Worm (Caenorhabditis elegans) whole organism, mixed stage, embryonic: ENCODE data around the gene Y70G10A.3.

Experiments
- bed-3 ChIP-seq: fragments of 200-800 bp; sonication (Bioruptor generic); optimal IDR thresholded peaks from 3 replicates; lab custom pipeline; 2018; ENCODE audit warnings: mild to moderate bottlenecking, missing genetic modification characterization, moderate library complexity, missing compliant biosample characterization
- blmp-1 ChIP-seq: fragments of 150-350 bp; optimal IDR thresholded peaks from 2 replicates; lab custom pipeline; 2014; ENCODE audit warnings: missing biosample characterization, missing genetic modification characterization
- ceh-39 ChIP-seq: fragments of 150-350 bp; optimal IDR thresholded peaks from 2 replicates; lab custom pipeline; 2014; ENCODE audit warnings: missing biosample characterization, missing genetic modification characterization
- ceh-43 ChIP-seq: fragments of 200-800 bp; sonication (Bioruptor generic); optimal IDR thresholded peaks from 2 replicates; lab custom pipeline; 2018; ENCODE audit warnings: mild to moderate bottlenecking, missing genetic modification characterization, moderate library complexity, missing compliant biosample characterization
- ceh-83 ChIP-seq: fragments of 200-800 bp; sonication (Bioruptor generic); optimal IDR thresholded peaks from 2 replicates; lab custom pipeline; 2018; ENCODE audit warnings: mild to moderate bottlenecking, missing genetic modification characterization, missing compliant biosample characterization
- ces-1 ChIP-seq: fragments of 150-350 bp; optimal IDR thresholded peaks from 2 replicates; lab custom pipeline; 2014; ENCODE audit warnings: missing biosample characterization, missing genetic modification reagents, missing genetic modification characterization
- cnd-1 ChIP-seq: fragments of 200-800 bp; sonication (Bioruptor generic); optimal IDR thresholded peaks from 2 replicates; lab custom pipeline; 2018; ENCODE audit warnings: mild to moderate bottlenecking, missing genetic modification characterization, missing compliant biosample characterization
- drap-1 ChIP-seq: fragments of 200-800 bp; sonication (Bioruptor generic); optimal IDR thresholded peaks from 3 replicates; lab custom pipeline; 2018; ENCODE audit warnings: mild to moderate bottlenecking, missing genetic modification characterization, missing compliant biosample characterization
- elt-1 ChIP-seq: sonication (generic microtip); optimal IDR thresholded peaks from 2 replicates; lab custom pipeline; 2017; ENCODE audit warnings: missing genetic modification characterization, mild to moderate bottlenecking, missing compliant biosample characterization, antibody characterized with exemption, moderate library complexity, borderline replicate concordance; ENCODE audit not compliant: insufficient read depth
- elt-3 ChIP-seq: fragments of 150-350 bp; optimal IDR thresholded peaks from 2 replicates; lab custom pipeline; 2014; ENCODE audit warnings: missing biosample characterization, missing genetic modification characterization
- flh-1 ChIP-seq: fragments of 200-800 bp; sonication (Bioruptor generic); optimal IDR thresholded peaks from 2 replicates; lab custom pipeline; 2018; ENCODE audit warnings: mild to moderate bottlenecking, missing genetic modification characterization, moderate library complexity, missing compliant biosample characterization
- ham-2 ChIP-seq: fragments of 200-800 bp; sonication (Bioruptor generic); optimal IDR thresholded peaks from 2 replicates; lab custom pipeline; 2018; ENCODE audit warnings: mild to moderate bottlenecking, missing genetic modification characterization, missing compliant biosample characterization
- hlh-1 ChIP-seq: fragments of 150-350 bp; optimal IDR thresholded peaks from 2 replicates; lab custom pipeline; 2014; ENCODE audit warnings: missing biosample characterization, missing genetic modification reagents, missing genetic modification characterization
- lin-13 ChIP-seq: fragments of 150-350 bp; optimal IDR thresholded peaks from 2 replicates; lab custom pipeline; 2014; ENCODE audit warnings: missing biosample characterization, missing genetic modification characterization
- lin-32 ChIP-seq: fragments of 200-800 bp; sonication (Bioruptor generic); optimal IDR thresholded peaks from 2 replicates; lab custom pipeline; 2018; ENCODE audit warnings: mild to moderate bottlenecking, missing genetic modification characterization, missing compliant biosample characterization
- lsy-2 ChIP-seq: fragments of 150-350 bp; optimal IDR thresholded peaks from 2 replicates; lab custom pipeline; 2014; ENCODE audit warnings: missing biosample characterization, missing genetic modification characterization
- mab-5 ChIP-seq: fragments of 150-350 bp; optimal IDR thresholded peaks from 2 replicates; lab custom pipeline; 2014; ENCODE audit warnings: missing biosample characterization, missing genetic modification characterization
- mep-1 ChIP-seq: fragments of 150-350 bp; optimal IDR thresholded peaks from 2 replicates; lab custom pipeline; 2017; ENCODE audit warnings: missing biosample characterization, missing genetic modification reagents, missing genetic modification characterization, inconsistent platforms
- mls-2 ChIP-seq: sonication (generic microtip); optimal IDR thresholded peaks from 2 replicates; lab custom pipeline; 2016; ENCODE audit warnings: mild to moderate bottlenecking, missing genetic modification characterization, moderate library complexity, missing compliant biosample characterization
- nhr-12 ChIP-seq: fragments of 150-350 bp; optimal IDR thresholded peaks from 2 replicates; lab custom pipeline; 2014; ENCODE audit warnings: missing biosample characterization, missing genetic modification characterization
- nhr-2 ChIP-seq: fragments of 150-350 bp; optimal IDR thresholded peaks from 2 replicates; lab custom pipeline; 2014; ENCODE audit warnings: missing biosample characterization, missing genetic modification characterization
- nhr-28 ChIP-seq: fragments of 150-350 bp; optimal IDR thresholded peaks from 2 replicates; lab custom pipeline; 2014; ENCODE audit warnings: missing biosample characterization, missing genetic modification characterization
- pha-4 ChIP-seq: fragments of 150-350 bp; optimal IDR thresholded peaks from 2 replicates; lab custom pipeline; 2018; ENCODE audit warnings: missing biosample characterization, missing genetic modification reagents, missing genetic modification characterization
- sem-2 ChIP-seq: fragments of 200-800 bp; sonication (Bioruptor generic); optimal IDR thresholded peaks from 2 replicates; lab custom pipeline; 2018; ENCODE audit warnings: mild to moderate bottlenecking, missing genetic modification characterization, missing compliant biosample characterization
- sptf-1 ChIP-seq: sonication (generic microtip); optimal IDR thresholded peaks from 2 replicates; lab custom pipeline; 2017; ENCODE audit warnings: mild to moderate bottlenecking, missing genetic modification characterization, moderate library complexity, missing compliant biosample characterization
- tbx-8 ChIP-seq: fragments of 200-800 bp; sonication (Bioruptor generic); optimal IDR thresholded peaks from 2 replicates; lab custom pipeline; 2018; ENCODE audit warnings: mild to moderate bottlenecking, missing genetic modification characterization, moderate library complexity, missing compliant biosample characterization
- unc-120 ChIP-seq: sonication (generic microtip); optimal IDR thresholded peaks from 2 replicates; lab custom pipeline; 2017; ENCODE audit warnings: missing genetic modification characterization, missing compliant biosample characterization; ENCODE audit not compliant: poor library complexity, severe bottlenecking
- unc-39 ChIP-seq: fragments of 150-350 bp; optimal IDR thresholded peaks from 2 replicates; lab custom pipeline; 2014; ENCODE audit warnings: missing biosample characterization, missing genetic modification characterization
- zip-8 ChIP-seq: fragments of 150-350 bp; optimal IDR thresholded peaks from 2 replicates; lab custom pipeline; 2014; ENCODE audit warnings: missing biosample characterization, missing genetic modification characterization

The Y70G10A.3 gene

DNA sequence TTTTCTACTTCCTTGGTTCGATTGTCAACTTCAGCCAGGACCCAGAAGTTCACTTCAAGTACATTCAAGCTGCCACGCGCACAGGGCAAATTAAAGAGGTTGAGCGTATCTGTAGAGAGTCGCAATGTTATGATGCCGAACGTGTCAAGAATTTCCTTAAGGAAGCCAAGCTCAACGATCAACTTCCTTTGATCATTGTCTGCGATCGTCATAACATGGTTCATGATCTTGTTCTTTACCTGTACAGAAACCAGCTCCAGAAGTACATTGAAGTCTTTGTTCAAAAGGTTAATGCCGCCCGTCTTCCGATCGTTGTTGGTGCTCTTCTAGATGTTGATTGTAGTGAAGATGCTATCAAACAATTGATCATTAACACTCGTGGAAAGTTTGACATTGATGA is 32.6 kb upstream of the Y70G10A.3 start:
- TF ChIP-seq mab-5 (no peak), sem-2 (GFP tag; lab: Kevin White, UChicago) (no peak), elt-3 (no peak), drap-1 (GFP tag; lab: Kevin White, UChicago) (no peak), pha-4 (tag; lab: Kevin White, UChicago) (no peak), tbx-8 (GFP tag; lab: Kevin White, UChicago) (no peak), mls-2 (tag; lab: Kevin White, UChicago) (no peak), lin-32 (GFP tag; lab: Kevin White, UChicago) (no peak), ham-2 (GFP tag; lab: Kevin White, UChicago) (no peak), nhr-28 (no peak), bed-3 (GFP tag; lab: Kevin White, UChicago) (no peak), hlh-1 (tag; lab: Kevin White, UChicago) (no peak), sptf-1 (no peak), ceh-39 (tag; lab: Kevin White, UChicago) (no peak)

ce11 chrIII:10209703-10210102 is 29.2 kb upstream of the Y70G10A.3 start, which contains the start of gene T20G5.9:
TSS of gene T20G5.9 (plus strand) at chrIII:10209840.
- TF ChIP-seq mls-2 (tag; lab: Kevin White, UChicago) (no peak), lsy-2 (tag; lab: Kevin White, UChicago) (no peak), nhr-12 (no peak), nhr-2 (tag; lab: Kevin White, UChicago) (no peak), unc-39 (tag; lab: Kevin White, UChicago) (no peak), flh-1 (GFP tag; lab: Kevin White, UChicago) (no peak), ceh-43 (GFP tag; lab: Kevin White, UChicago) (no peak), mep-1 (tag; lab: Kevin White, UChicago) (no peak), pha-4 (tag; lab: Kevin White, UChicago) (no peak), cnd-1 (tag; lab: Kevin White, UChicago) (no peak), elt-1 (no peak), lin-13 (tag; lab: Kevin White, UChicago) (no peak)

DNA sequence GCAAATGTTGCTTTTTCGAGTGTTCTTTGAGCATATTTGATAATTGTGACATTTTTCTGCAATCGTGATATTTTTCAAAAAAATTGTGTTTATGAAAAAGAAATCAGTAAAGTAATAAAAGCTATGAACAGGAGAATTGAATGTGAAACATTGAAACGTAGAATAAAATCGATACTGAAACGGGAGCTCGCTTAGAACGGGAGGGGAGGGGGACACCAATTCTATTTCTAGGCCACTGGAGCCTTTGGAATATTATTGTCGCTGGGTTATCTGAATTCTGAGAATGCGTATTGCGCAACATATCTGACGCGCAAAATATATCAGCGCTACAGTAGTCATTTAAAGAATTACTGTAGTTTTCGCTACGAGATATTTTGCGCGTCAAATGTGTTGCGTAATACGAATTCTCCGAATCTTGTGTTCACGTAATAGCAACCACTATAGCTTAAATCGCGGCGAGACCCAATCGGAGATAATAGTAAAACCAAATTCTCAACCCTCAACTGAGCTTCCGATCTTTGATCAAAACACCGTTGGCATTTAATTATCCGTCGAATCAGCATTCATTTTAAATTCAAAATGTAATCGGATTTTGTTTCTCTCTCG is 26.9 kb upstream of the Y70G10A.3 start, which contains the start of the genes blos-1 and best-18:
TSS of gene blos-1 (minus strand) at position 58 of the 606 bp plus-strand sequence.
TSS of gene best-18 (plus strand) at position 508 of the 606 bp plus-strand sequence.
- TF ChIP-seq ces-1 (GFP tag; lab: Kevin White, UChicago) (peak; percentile 9), lsy-2 (tag; lab: Kevin White, UChicago) (peak; percentile 2), zip-8 (tag; lab: Kevin White, UChicago) (peak; percentile 98), elt-1 (no peak), flh-1 (GFP tag; lab: Kevin White, UChicago) (no peak)

ce11 chrIII:10214540-10214979 is 24.3 kb upstream of the Y70G10A.3 start:
- TF ChIP-seq unc-120 (tag; lab: Kevin White, UChicago) (no peak), flh-1 (GFP tag; lab: Kevin White, UChicago) (no peak), elt-1 (no peak), ceh-83 (GFP tag; lab: Kevin White, UChicago) (no peak), nhr-28 (no peak), drap-1 (GFP tag; lab: Kevin White, UChicago) (no peak), cnd-1 (tag; lab: Kevin White, UChicago) (no peak), sem-2 (GFP tag; lab: Kevin White, UChicago) (no peak), elt-3 (no peak), pha-4 (tag; lab: Kevin White, UChicago) (no peak), nhr-12 (no peak)

- TF ChIP-seq blmp-1 (tag; lab: Kevin White, UChicago) (no peak), lin-32 (GFP tag; lab: Kevin White, UChicago) (no peak), ceh-39 (tag; lab: Kevin White, UChicago) (no peak)
These were observed 23.0 kb upstream of the Y70G10A.3 start for ce11 chrIII:10215882-10216281.
